Fruit fly (Drosophila melanogaster) whole organism, wandering third instar larva: ENCODE measurements around the gene CG13930.

Experiments used
- CG32264 ChIP-seq: fragments of 200-800 bp; sonication (Bioruptor generic); optimal IDR thresholded peaks from 2 replicates; lab custom pipeline; 2016; ENCODE audit warnings: missing biosample characterization, missing genetic modification characterization
- CG9705 ChIP-seq: fragments of 200-800 bp; sonication (Bioruptor generic); optimal IDR thresholded peaks from 2 replicates; lab custom pipeline; 2018; ENCODE audit warnings: missing biosample characterization, mild to moderate bottlenecking, missing genetic modification characterization
- CrebA ChIP-seq: fragments of 200-800 bp; sonication (Bioruptor generic); optimal IDR thresholded peaks from 2 replicates; lab custom pipeline; 2016; ENCODE audit warnings: missing biosample characterization, mild to moderate bottlenecking, missing genetic modification characterization, borderline replicate concordance
- Dfd ChIP-seq: fragments of >200 bp; optimal IDR thresholded peaks from 2 replicates; lab custom pipeline; 2017; ENCODE audit warnings: missing biosample characterization, missing genetic modification characterization
- Dif ChIP-seq: fragments of 200-275, 200-300 bp; sonication (Bioruptor generic); optimal IDR thresholded peaks from 2 replicates; lab custom pipeline; 2018; ENCODE audit warnings: missing biosample characterization, missing genetic modification characterization; ENCODE audit not compliant: partially characterized antibody
- GATAd ChIP-seq: sonication (Bioruptor generic); optimal IDR thresholded peaks from 2 replicates; lab custom pipeline; 2016; ENCODE audit warnings: missing biosample characterization, missing genetic modification characterization
- Hnf4 ChIP-seq: fragments of 200-800 bp; sonication (Bioruptor generic); optimal IDR thresholded peaks from 2 replicates; lab custom pipeline; 2016; ENCODE audit warnings: missing biosample characterization, mild to moderate bottlenecking, missing genetic modification characterization
- Hr83 ChIP-seq: fragments of 200-300 bp; sonication (Bioruptor generic); optimal IDR thresholded peaks from 2 replicates; lab custom pipeline; 2016; ENCODE audit warnings: missing biosample characterization, mild to moderate bottlenecking, missing genetic modification characterization, moderate library complexity; ENCODE audit not compliant: poor library complexity, severe bottlenecking
- Mio ChIP-seq: sonication (Bioruptor generic); optimal IDR thresholded peaks from 2 replicates; lab custom pipeline; 2016; ENCODE audit warnings: missing biosample characterization, missing genetic modification characterization
- N ChIP-seq: fragments of >200 bp; optimal IDR thresholded peaks from 2 replicates; lab custom pipeline; 2018; ENCODE audit warnings: missing biosample characterization, missing external identifiers, missing genetic modification characterization
- OdsH ChIP-seq: fragments of 200-800 bp; sonication (Bioruptor generic); optimal IDR thresholded peaks from 2 replicates; lab custom pipeline; 2016; ENCODE audit warnings: missing biosample characterization, mild to moderate bottlenecking, missing genetic modification characterization
- Vsx2 ChIP-seq: fragments of 200-300, 225-300 bp; sonication (Bioruptor generic); optimal IDR thresholded peaks from 2 replicates; lab custom pipeline; 2018; ENCODE audit warnings: missing biosample characterization, missing genetic modification characterization; ENCODE audit not compliant: partially characterized antibody
- br ChIP-seq: fragments of 200-800 bp; sonication (Bioruptor generic); optimal IDR thresholded peaks from 2 replicates; lab custom pipeline; 2016; ENCODE audit warnings: missing biosample characterization, missing genetic modification characterization
- dl ChIP-seq, 2 experiments: fragments of 175-275, 200-275 bp in 1 of 2; fragments of 200-275 bp in 1 of 2; sonication (Bioruptor generic); optimal IDR thresholded peaks; lab custom pipeline; 2018; ENCODE audit warnings: mild to moderate bottlenecking in 2 of 2, missing biosample characterization in 2 of 2, missing genetic modification characterization in 2 of 2, moderate library complexity in 2 of 2; ENCODE audit not compliant: partially characterized antibody in 2 of 2, insufficient read depth in 1 of 2
- dsf ChIP-seq: sonication (Bioruptor generic); optimal IDR thresholded peaks from 2 replicates; lab custom pipeline; 2016; ENCODE audit warnings: missing biosample characterization, missing genetic modification characterization, borderline replicate concordance
- ey ChIP-seq: fragments of 200-800 bp; sonication (Bioruptor generic); optimal IDR thresholded peaks from 2 replicates; lab custom pipeline; 2016; ENCODE audit warnings: missing biosample characterization, missing genetic modification characterization
- foxo ChIP-seq, 2 experiments: fragments of 200-800 bp; sonication (Bioruptor generic); optimal IDR thresholded peaks; 2 replicates in 1 of 2; 3 replicates in 1 of 2; lab custom pipeline; 2016 to 2017; ENCODE audit warnings: missing biosample characterization in 2 of 2, missing genetic modification characterization in 2 of 2
- fru ChIP-seq: fragments of 200-800 bp; sonication (Bioruptor generic); optimal IDR thresholded peaks from 3 replicates; lab custom pipeline; 2016; ENCODE audit warnings: missing biosample characterization, mild to moderate bottlenecking, missing genetic modification characterization
- h ChIP-seq: fragments of 200-800 bp; sonication (Bioruptor generic); optimal IDR thresholded peaks from 3 replicates; lab custom pipeline; 2016; ENCODE audit warnings: missing biosample characterization, mild to moderate bottlenecking, missing genetic modification characterization
- jim ChIP-seq: fragments of 175-275, 200-325 bp; sonication (Bioruptor generic); optimal IDR thresholded peaks from 2 replicates; lab custom pipeline; 2016; ENCODE audit warnings: missing biosample characterization, mild to moderate bottlenecking, missing genetic modification characterization
- lola ChIP-seq: fragments of >200 bp; optimal IDR thresholded peaks from 2 replicates; lab custom pipeline; 2017; ENCODE audit warnings: missing biosample characterization, missing genetic modification characterization
- pan ChIP-seq: fragments of >200 bp; optimal IDR thresholded peaks from 2 replicates; lab custom pipeline; 2017
- rgr ChIP-seq: fragments of 200-800 bp; sonication (Bioruptor generic); optimal IDR thresholded peaks from 3 replicates; lab custom pipeline; 2016; ENCODE audit warnings: missing biosample characterization, mild to moderate bottlenecking, missing genetic modification characterization
- sage ChIP-seq: fragments of 200-800 bp; sonication (Bioruptor generic); optimal IDR thresholded peaks from 2 replicates; lab custom pipeline; 2016; ENCODE audit warnings: missing biosample characterization, mild to moderate bottlenecking, missing genetic modification characterization
- sv ChIP-seq: fragments of 200-800 bp; sonication (Bioruptor generic); optimal IDR thresholded peaks from 3 replicates; lab custom pipeline; 2016; ENCODE audit warnings: missing biosample characterization, missing genetic modification characterization
- tai ChIP-seq: sonication (Bioruptor generic); optimal IDR thresholded peaks from 2 replicates; lab custom pipeline; 2016; ENCODE audit warnings: missing biosample characterization, missing genetic modification characterization
- woc ChIP-seq: sonication (Bioruptor generic); optimal IDR thresholded peaks from 2 replicates; lab custom pipeline; 2016; ENCODE audit warnings: missing biosample characterization, mild to moderate bottlenecking, missing genetic modification characterization

Gene CG13930

dm6 chr3L:1637652-1638051 lies 34.9 kb downstream of the CG13930 start, which contains the start of gene nSyb:
Gene nSyb (minus strand): TSS chr3L:1637752.
- TF ChIP-seq tai = no peak
- TF ChIP-seq fru = no peak
- TF ChIP-seq sage (GFP tag; lab: Kevin White, UChicago) = no peak
- no peak for TF ChIP-seq CG32264 (GFP tag; lab: Kevin White, UChicago)
- TF ChIP-seq lola (GFP tag; lab: Kevin White, UChicago) = no peak
- no peak for TF ChIP-seq Dfd (GFP tag; lab: Kevin White, UChicago)
- no peak for TF ChIP-seq woc
- TF ChIP-seq sv = no peak
- no peak for TF ChIP-seq jim (GFP tag; lab: Kevin White, UChicago)

DNA sequence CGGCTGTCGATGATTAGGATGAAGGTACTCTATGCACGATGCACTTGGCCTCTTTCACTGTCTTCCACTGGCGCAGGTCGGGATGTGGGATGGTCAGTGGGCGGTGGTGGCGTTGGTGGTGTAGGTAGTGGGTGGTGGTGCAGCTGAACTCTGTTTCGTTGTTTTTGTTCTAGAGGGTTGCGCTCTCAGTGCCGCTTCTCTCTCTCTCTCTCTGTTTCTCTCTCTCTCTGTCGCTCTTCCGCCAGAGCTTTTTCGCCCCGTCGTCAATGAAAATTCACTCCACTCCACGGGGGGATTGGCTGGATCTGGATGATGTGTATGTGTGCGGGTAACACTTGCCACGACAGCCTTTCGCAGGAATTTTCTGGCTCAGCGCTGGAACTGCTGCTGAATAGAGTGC lies 35.6 kb downstream of the CG13930 start:
- TF ChIP-seq CrebA (GFP tag; lab: Kevin White, UChicago) (no peak), N (no peak), Hnf4 (GFP tag; lab: Kevin White, UChicago) (no peak), OdsH (GFP tag; lab: Kevin White, UChicago) (no peak), br (GFP tag; lab: Kevin White, UChicago) (no peak), dsf (GFP tag; lab: Kevin White, UChicago) (no peak), Mio (GFP tag; lab: Kevin White, UChicago) (no peak), tai (no peak)

- peak; percentile 6 for TF ChIP-seq OdsH (GFP tag; lab: Kevin White, UChicago)
- peak; percentile 43 for TF ChIP-seq ey (GFP tag; lab: Kevin White, UChicago)
- peak; percentile 29 for TF ChIP-seq Dif (GFP tag; lab: Kevin White, UChicago)
- peak in 1 of 2 experiments; percentile 17 for TF ChIP-seq foxo (GFP tag; optimal IDR thresholded peaks at IDR 0.05; lab: Kevin White, UChicago)
- peak; percentile 9 for TF ChIP-seq rgr (GFP tag; lab: Kevin White, UChicago)
- no peak for TF ChIP-seq pan (lab: Kevin White, UChicago)
- TF ChIP-seq lola (GFP tag; lab: Kevin White, UChicago) = no peak
- TF ChIP-seq Vsx2 (GFP tag; lab: Kevin White, UChicago) = peak; percentile 41
- no peak for TF ChIP-seq sv
- TF ChIP-seq jim (GFP tag; lab: Kevin White, UChicago) = no peak
- no peak for TF ChIP-seq woc
These were observed 43.3 kb downstream of the CG13930 start, which contains the start of gene GC for dm6 chr3L:1629064-1629777. Gene GC (minus strand): TSS chr3L:1629301.

DNA sequence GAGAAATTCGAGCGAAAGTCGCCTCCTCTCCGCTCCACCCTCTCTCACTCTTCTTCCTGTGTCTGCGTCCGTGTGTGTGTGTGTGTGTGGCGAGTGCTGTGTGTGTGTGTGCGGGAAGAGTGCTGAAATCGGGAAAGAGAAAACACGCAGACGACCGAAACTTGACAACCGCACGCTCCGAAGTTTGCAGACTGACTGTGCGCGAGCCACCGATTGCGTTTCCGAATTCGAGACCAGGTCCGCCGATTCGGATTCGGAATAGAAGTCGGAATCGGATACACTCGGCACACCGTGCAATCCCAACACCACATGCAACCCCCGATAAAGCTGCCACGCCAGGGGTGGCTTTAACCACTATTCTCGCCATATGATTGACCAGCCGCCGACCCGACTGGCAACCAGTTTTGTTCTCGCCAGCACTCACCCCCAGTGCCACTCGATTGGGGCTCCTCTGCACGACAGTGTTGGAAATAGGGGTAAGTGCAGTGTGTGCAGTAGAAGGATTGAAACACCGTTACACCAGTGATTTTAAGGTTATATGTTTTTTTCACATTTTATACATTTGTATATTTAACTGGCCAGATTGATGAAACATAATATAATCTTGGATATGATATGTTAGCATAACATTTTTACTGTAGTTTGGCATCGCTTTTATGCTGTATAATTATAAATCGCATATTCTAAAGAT lies 44.2 kb downstream of the CG13930 start, which contains the start of gene CG13928:
TSS of gene CG13928 (minus strand) at position 202 of the 691 bp plus-strand sequence.
- TF ChIP-seq h (no peak), tai (no peak), Vsx2 (GFP tag; lab: Kevin White, UChicago) (peak; percentile 58), Hr83 (GFP tag; lab: Kevin White, UChicago) (no peak), CG32264 (GFP tag; lab: Kevin White, UChicago) (no peak), dl (GFP tag; optimal IDR thresholded peaks at IDR 0.05; lab: Kevin White, UChicago; ENCODE audit: insufficient read depth in 1 of 2, partially characterized antibody in 2 of 2) (no peak), CG9705 (GFP tag; lab: Kevin White, UChicago) (no peak), sage (GFP tag; lab: Kevin White, UChicago) (no peak), Dif (GFP tag; lab: Kevin White, UChicago) (peak; percentile 16), OdsH (GFP tag; lab: Kevin White, UChicago) (no peak)

- TF ChIP-seq Vsx2 (GFP tag; lab: Kevin White, UChicago) = peak; percentile 15
- TF ChIP-seq GATAd (GFP tag; lab: Kevin White, UChicago) = no peak
- no peak for TF ChIP-seq tai
These were observed 45.6 kb downstream of the CG13930 start for dm6 chr3L:1626924-1627323.
